Fruit fly (Drosophila melanogaster) whole organism, prepupa: ENCODE results near the gene CG12661.

Source experiments
- Blimp-1 ChIP-seq: fragments of 200-800 bp; sonication (Bioruptor generic); optimal IDR thresholded peaks from 3 replicates; lab custom pipeline; 2017; ENCODE audit warnings: missing biosample characterization, missing genetic modification characterization, mild to moderate bottlenecking, moderate library complexity, missing genetic modification reagents
- CG10631 ChIP-seq: fragments of 200-800 bp; sonication (Bioruptor generic); optimal IDR thresholded peaks from 2 replicates; lab custom pipeline; 2016; ENCODE audit warnings: missing biosample characterization, missing genetic modification characterization
- CG10669 ChIP-seq: fragments of 200-800 bp; sonication (Bioruptor generic); optimal IDR thresholded peaks from 3 replicates; lab custom pipeline; 2018; ENCODE audit warnings: missing biosample characterization, mild to moderate bottlenecking, missing genetic modification characterization, moderate library complexity
- CG11294 ChIP-seq: fragments of 200-800 bp; sonication (Bioruptor generic); IDR thresholded peaks from 2 replicates; pipeline ENCODE4 v1.3.6; 2022; ENCODE audit warnings: missing biosample characterization, missing genetic modification characterization
- CG11902 ChIP-seq: fragments of 200-800 bp; sonication (Bioruptor generic); optimal IDR thresholded peaks from 3 replicates; lab custom pipeline; 2016; ENCODE audit warnings: missing biosample characterization, missing genetic modification characterization
- CG15336 ChIP-seq: fragments of 200-800 bp; sonication (Bioruptor generic); IDR thresholded peaks from 2 replicates; pipeline ENCODE4 v1.3.6; 2022; ENCODE audit warnings: missing biosample characterization, missing genetic modification characterization
- CG1621 ChIP-seq: fragments of 200-800 bp; sonication (Bioruptor generic); optimal IDR thresholded peaks from 3 replicates; lab custom pipeline; 2018; ENCODE audit warnings: missing biosample characterization, mild to moderate bottlenecking, missing genetic modification characterization
- CG16779 ChIP-seq: fragments of 200-800 bp; sonication (Bioruptor generic); optimal IDR thresholded peaks from 3 replicates; lab custom pipeline; 2017; ENCODE audit warnings: missing biosample characterization, mild to moderate bottlenecking, missing genetic modification characterization
- CG31627 ChIP-seq: fragments of 200-800 bp; sonication (Bioruptor generic); optimal IDR thresholded peaks from 3 replicates; lab custom pipeline; 2016; ENCODE audit warnings: missing biosample characterization, missing genetic modification characterization
- CG32006 ChIP-seq: fragments of 200-800 bp; sonication (Bioruptor generic); optimal IDR thresholded peaks from 3 replicates; lab custom pipeline; 2017; ENCODE audit warnings: missing biosample characterization, mild to moderate bottlenecking, missing genetic modification characterization
- CG34406 ChIP-seq: fragments of 200-800 bp; sonication (Bioruptor generic); optimal IDR thresholded peaks from 3 replicates; lab custom pipeline; 2016; ENCODE audit warnings: missing biosample characterization, missing genetic modification characterization
- CG3919 ChIP-seq: fragments of 200-800 bp; sonication (Bioruptor generic); optimal IDR thresholded peaks from 3 replicates; lab custom pipeline; 2016; ENCODE audit warnings: missing biosample characterization, missing genetic modification characterization
- CG4318 ChIP-seq: fragments of 200-800 bp; sonication (Bioruptor generic); optimal IDR thresholded peaks from 3 replicates; lab custom pipeline; 2017; ENCODE audit warnings: missing biosample characterization, mild to moderate bottlenecking, missing genetic modification characterization
- CG6163 ChIP-seq: fragments of 200-800 bp; sonication (Bioruptor generic); IDR thresholded peaks from 3 replicates; pipeline ENCODE4 v1.3.6; 2022; ENCODE audit warnings: missing biosample characterization, missing genetic modification characterization
- CG6276 ChIP-seq: fragments of 200-800 bp; sonication (Bioruptor generic); optimal IDR thresholded peaks from 2 replicates; lab custom pipeline; 2017; ENCODE audit warnings: missing biosample characterization, mild to moderate bottlenecking, missing genetic modification characterization
- CG6792 ChIP-seq: fragments of 200-800 bp; sonication (Bioruptor generic); optimal IDR thresholded peaks from 3 replicates; lab custom pipeline; 2016; ENCODE audit warnings: missing biosample characterization, missing genetic modification characterization
- CG6808 ChIP-seq: fragments of 200-800 bp; sonication (Bioruptor generic); optimal IDR thresholded peaks from 3 replicates; lab custom pipeline; 2017; ENCODE audit warnings: missing biosample characterization, missing genetic modification characterization, mild to moderate bottlenecking, moderate library complexity, missing genetic modification reagents
- CG6854 ChIP-seq: fragments of 200-800 bp; sonication (Bioruptor generic); optimal IDR thresholded peaks from 2 replicates; lab custom pipeline; 2017; ENCODE audit warnings: missing biosample characterization, mild to moderate bottlenecking, missing genetic modification characterization
- CG8119 ChIP-seq: fragments of 200-800 bp; sonication (Bioruptor generic); IDR thresholded peaks from 3 replicates; pipeline ENCODE4 v1.3.6; 2022; ENCODE audit warnings: missing biosample characterization, missing genetic modification characterization
- CG8632 ChIP-seq: fragments of 200-800 bp; sonication (Bioruptor generic); optimal IDR thresholded peaks from 3 replicates; lab custom pipeline; 2016; ENCODE audit warnings: missing biosample characterization, missing genetic modification characterization
- Eip75B ChIP-seq: fragments of 200-800 bp; sonication (Bioruptor generic); optimal IDR thresholded peaks from 3 replicates; lab custom pipeline; 2016; ENCODE audit warnings: missing biosample characterization, missing genetic modification characterization
- Eip78C ChIP-seq: fragments of 200-800 bp; sonication (Bioruptor generic); peaks from one replicate; lab custom pipeline; 2016; ENCODE audit warnings: missing biosample characterization, missing genetic modification characterization
- Eip93F ChIP-seq: fragments of 200-800 bp; sonication (Bioruptor generic); optimal IDR thresholded peaks from 2 replicates; lab custom pipeline; 2016; ENCODE audit warnings: missing biosample characterization, mild to moderate bottlenecking, missing genetic modification characterization
- Ets21C ChIP-seq: fragments of 200-800 bp; sonication (Bioruptor generic); optimal IDR thresholded peaks from 3 replicates; lab custom pipeline; 2016; ENCODE audit warnings: missing biosample characterization, missing genetic modification characterization
- Ets96B ChIP-seq: fragments of 200-800 bp; optimal IDR thresholded peaks from 2 replicates; lab custom pipeline; 2019; ENCODE audit warnings: missing biosample characterization, mild to moderate bottlenecking, missing genetic modification characterization, moderate library complexity
- Gug ChIP-seq: fragments of 200-800 bp; sonication (Bioruptor generic); IDR thresholded peaks from 2 replicates; pipeline ENCODE4 v1.3.6; 2022; ENCODE audit warnings: missing biosample characterization, missing genetic modification characterization
- Hr39 ChIP-seq: fragments of 200-800 bp; sonication (Bioruptor generic); optimal IDR thresholded peaks from 2 replicates; lab custom pipeline; 2016; ENCODE audit warnings: missing biosample characterization, missing genetic modification characterization
- Hr4 ChIP-seq: fragments of 200-800 bp; sonication (Bioruptor generic); optimal IDR thresholded peaks from 3 replicates; lab custom pipeline; 2016; ENCODE audit warnings: missing biosample characterization, missing genetic modification characterization
- Lpt ChIP-seq: fragments of 200-800 bp; sonication (Bioruptor generic); optimal IDR thresholded peaks from 3 replicates; lab custom pipeline; 2016; ENCODE audit warnings: missing biosample characterization, missing genetic modification characterization
- OdsH ChIP-seq: fragments of 200-800 bp; sonication (Bioruptor generic); optimal IDR thresholded peaks from 3 replicates; lab custom pipeline; 2016; ENCODE audit warnings: missing biosample characterization, missing genetic modification characterization
- Smox ChIP-seq: fragments of 200-800 bp; sonication (Bioruptor generic); optimal IDR thresholded peaks from 3 replicates; lab custom pipeline; 2016; ENCODE audit warnings: missing biosample characterization, missing genetic modification characterization
- Sox102F ChIP-seq: fragments of 200-800 bp; sonication (Bioruptor generic); optimal IDR thresholded peaks from 2 replicates; lab custom pipeline; 2016; ENCODE audit warnings: missing biosample characterization, mild to moderate bottlenecking, missing genetic modification characterization
- Sox14 ChIP-seq: fragments of 200-800 bp; sonication (Bioruptor generic); optimal IDR thresholded peaks from 3 replicates; lab custom pipeline; 2016; ENCODE audit warnings: missing biosample characterization, missing genetic modification characterization
- Sox15 ChIP-seq: fragments of 200-800 bp; sonication (Bioruptor generic); optimal IDR thresholded peaks from 3 replicates; lab custom pipeline; 2016; ENCODE audit warnings: missing biosample characterization, missing genetic modification characterization
- achi ChIP-seq: fragments of 200-800 bp; sonication (Bioruptor generic); optimal IDR thresholded peaks from 3 replicates; lab custom pipeline; 2016; ENCODE audit warnings: missing biosample characterization, missing genetic modification characterization
- cyc ChIP-seq: fragments of 200-800 bp; sonication (Bioruptor generic); optimal IDR thresholded peaks from 3 replicates; lab custom pipeline; 2016; ENCODE audit warnings: missing biosample characterization, missing genetic modification characterization
- dac ChIP-seq: fragments of 200-800 bp; sonication (Bioruptor generic); optimal IDR thresholded peaks from 2 replicates; lab custom pipeline; 2017; ENCODE audit warnings: missing biosample characterization, mild to moderate bottlenecking, missing genetic modification characterization
- dsx ChIP-seq: fragments of 200-800 bp; optimal IDR thresholded peaks from 3 replicates; lab custom pipeline; 2019; ENCODE audit warnings: missing biosample characterization, mild to moderate bottlenecking, missing genetic modification characterization, moderate library complexity; ENCODE audit not compliant: poor library complexity, severe bottlenecking
- eg ChIP-seq: fragments of 200-800 bp; sonication (Bioruptor generic); IDR thresholded peaks from 3 replicates; pipeline ENCODE4 v1.3.6; 2022; ENCODE audit warnings: missing biosample characterization, missing genetic modification characterization
- esn ChIP-seq: fragments of 200-800 bp; sonication (Bioruptor generic); optimal IDR thresholded peaks from 2 replicates; lab custom pipeline; 2016; ENCODE audit warnings: missing biosample characterization, mild to moderate bottlenecking, missing genetic modification characterization, moderate library complexity
- fkh ChIP-seq: fragments of 200-800 bp; sonication (Bioruptor generic); optimal IDR thresholded peaks from 3 replicates; lab custom pipeline; 2017; ENCODE audit warnings: missing biosample characterization, mild to moderate bottlenecking, missing genetic modification characterization, moderate library complexity
- net ChIP-seq: fragments of 200-800 bp; sonication (Bioruptor generic); optimal IDR thresholded peaks from 3 replicates; lab custom pipeline; 2016; ENCODE audit warnings: missing biosample characterization, missing genetic modification characterization
- pdm3 ChIP-seq: fragments of 200-800 bp; sonication (Bioruptor generic); optimal IDR thresholded peaks from 3 replicates; lab custom pipeline; 2016; ENCODE audit warnings: missing biosample characterization, missing genetic modification characterization
- salr ChIP-seq, 2 experiments: fragments of 200-800 bp; sonication (Bioruptor generic); optimal IDR thresholded peaks; 3 replicates each; lab custom pipeline; 2016 to 2018; ENCODE audit warnings: missing biosample characterization in 2 of 2, missing genetic modification characterization in 2 of 2, mild to moderate bottlenecking in 1 of 2
- svp ChIP-seq: fragments of 200-800 bp; sonication (Bioruptor generic); peaks from one replicate; lab custom pipeline; 2016; ENCODE audit warnings: missing biosample characterization, missing genetic modification characterization
- topi ChIP-seq: fragments of 200-800 bp; sonication (Bioruptor generic); optimal IDR thresholded peaks from 3 replicates; lab custom pipeline; 2016; ENCODE audit warnings: missing biosample characterization, missing genetic modification characterization

Gene CG12661

DNA sequence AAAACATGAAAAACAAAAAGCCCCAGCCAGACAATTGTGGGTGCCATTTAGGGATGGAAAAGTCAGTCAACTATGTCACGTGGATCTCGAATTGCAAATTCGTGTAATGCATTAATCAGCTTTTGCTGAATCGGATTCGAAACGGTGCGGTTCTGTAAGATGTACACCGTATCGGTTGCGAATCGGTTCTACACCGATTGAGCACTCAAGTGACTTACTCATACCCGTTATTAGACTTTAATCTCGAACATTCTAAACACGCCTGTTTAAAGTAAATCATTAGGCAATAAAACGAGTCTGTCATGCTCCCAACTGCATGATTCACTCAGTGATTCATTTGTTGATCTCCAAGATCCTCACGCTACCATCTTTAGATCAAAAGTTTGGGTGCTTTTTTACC is 28.1 kb downstream of the CG12661 start (continued):
- TF ChIP-seq CG8632 (GFP tag; lab: Kevin White, UChicago) (no peak), CG3919 (GFP tag; lab: Kevin White, UChicago) (peak; percentile 25), achi (GFP tag; lab: Kevin White, UChicago) (no peak), salr (GFP tag; optimal IDR thresholded peaks at IDR 0.05; lab: Kevin White, UChicago) (no peak), dsx (no peak), Hr39 (GFP tag; lab: Kevin White, UChicago) (peak; percentile 48), CG4318 (GFP tag; lab: Kevin White, UChicago) (no peak), esn (GFP tag; lab: Kevin White, UChicago) (peak; percentile 42), CG6808 (GFP tag; lab: Kevin White, UChicago) (peak; percentile 15), CG11902 (no peak), CG6163 (0 out of 3 replicates have a peak, but pooled peaks have one; percentile 7), topi (GFP tag; lab: Kevin White, UChicago) (peak; percentile 36), Gug (GFP tag; lab: Robert Waterston, UW) (no peak), CG6854 (GFP tag; lab: Kevin White, UChicago) (no peak), CG6276 (GFP tag; lab: Kevin White, UChicago) (no peak), Hr4 (peak; percentile 19), CG8119 (GFP tag; lab: Robert Waterston, UW) (no peak; the same call in 2 of the 3 replicates), CG16779 (tag; lab: Kevin White, UChicago) (no peak), fkh (GFP tag; lab: Kevin White, UChicago) (no peak), OdsH (GFP tag; lab: Kevin White, UChicago) (peak; percentile 26), CG1621 (no peak), Sox14 (peak; percentile 19), CG34406 (GFP tag; lab: Kevin White, UChicago) (no peak), cyc (peak; percentile 12), Lpt (GFP tag; lab: Kevin White, UChicago) (no peak)

DNA sequence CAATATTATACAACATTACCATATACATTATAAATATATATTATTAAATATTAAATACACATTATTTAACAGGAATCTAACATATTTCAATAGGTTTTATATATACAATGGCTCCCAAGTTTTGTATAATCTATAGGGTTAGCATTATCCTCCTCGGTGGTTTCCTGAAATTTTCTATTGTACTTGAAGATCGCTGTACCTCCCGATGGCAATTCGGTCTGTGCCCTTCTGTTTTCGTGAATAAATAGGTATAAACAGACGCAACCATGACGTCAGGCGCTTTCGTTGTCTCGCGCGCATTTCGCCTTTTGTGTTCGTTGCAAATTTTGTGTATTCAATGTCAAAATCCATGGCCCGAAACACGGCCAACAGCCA is 28.5 kb downstream of the CG12661 start:
- TF ChIP-seq net (no peak), cyc (no peak), CG11294 (GFP tag; lab: Robert Waterston, UW) (no peak), CG6792 (no peak), CG4318 (GFP tag; lab: Kevin White, UChicago) (peak; percentile 17), svp (GFP tag; lab: Kevin White, UChicago) (peak; percentile 63), Ets96B (tag; lab: Kevin White, UChicago) (no peak), eg (GFP tag; lab: Robert Waterston, UW) (no peak), Smox (GFP tag; lab: Kevin White, UChicago) (no peak), CG8119 (GFP tag; lab: Robert Waterston, UW) (no peak), CG6854 (GFP tag; lab: Kevin White, UChicago) (no peak), Gug (GFP tag; lab: Robert Waterston, UW) (no peak), Sox15 (no peak), salr (GFP tag; optimal IDR thresholded peaks at IDR 0.05; lab: Kevin White, UChicago) (no peak), Eip78C (GFP tag; lab: Kevin White, UChicago) (no peak), Sox102F (no peak), Eip75B (GFP tag; lab: Kevin White, UChicago) (no peak), CG10669 (no peak), Blimp-1 (GFP tag; lab: Kevin White, UChicago) (no peak), pdm3 (GFP tag; lab: Kevin White, UChicago) (no peak), Ets21C (GFP tag; lab: Kevin White, UChicago) (no peak), CG15336 (GFP tag; lab: Robert Waterston, UW) (no peak), CG32006 (GFP tag; lab: Kevin White, UChicago) (peak; percentile 30), topi (GFP tag; lab: Kevin White, UChicago) (no peak), Eip93F (GFP tag; lab: Kevin White, UChicago) (no peak), dac (GFP tag; lab: Kevin White, UChicago) (no peak), CG6163 (no peak), esn (GFP tag; lab: Kevin White, UChicago) (no peak), CG34406 (GFP tag; lab: Kevin White, UChicago) (peak; percentile 53), CG31627 (GFP tag; lab: Kevin White, UChicago) (no peak), CG10631 (GFP tag; lab: Kevin White, UChicago) (peak; percentile 34), CG8632 (GFP tag; lab: Kevin White, UChicago) (peak; percentile 1)
- TF ChIP-seq, all 60 proteins: peak for 6
